Worm (Caenorhabditis elegans) whole organism, midembryonic: Measurements from ENCODE around the gene tsfm-1.

Source experiments
- T22C8.4 ChIP-seq: fragments of 200-800 bp; sonication (Bioruptor generic); IDR thresholded peaks from 2 replicates; pipeline ENCODE4 v1.3.6; 2022; ENCODE audit warnings: missing genetic modification characterization, missing compliant biosample characterization
- cog-1 ChIP-seq: sonication (generic microtip); optimal IDR thresholded peaks from 2 replicates; lab custom pipeline; 2016; ENCODE audit warnings: missing genetic modification characterization, missing compliant biosample characterization
- flt-1 ChIP-seq: fragments of 200-800 bp; sonication (Bioruptor generic); IDR thresholded peaks from 2 replicates; pipeline ENCODE4 v1.3.6; 2022; ENCODE audit warnings: missing genetic modification characterization, missing compliant biosample characterization
- klf-2 ChIP-seq: fragments of 200-800 bp; sonication (Bioruptor generic); conservative IDR thresholded peaks from 2 replicates; pipeline ENCODE4 v1.3.6; 2022; ENCODE audit warnings: missing genetic modification reagents, missing genetic modification characterization, missing compliant biosample characterization
- med-1 ChIP-seq: sonication (generic microtip); optimal IDR thresholded peaks from 2 replicates; lab custom pipeline; 2017; ENCODE audit warnings: missing genetic modification characterization, mild to moderate bottlenecking, missing compliant biosample characterization, antibody characterized with exemption, missing genetic modification reagents; ENCODE audit not compliant: insufficient read depth
- ref-1 ChIP-seq: fragments of 200-800 bp; sonication (Bioruptor generic); conservative IDR thresholded peaks from 2 replicates; pipeline ENCODE4 v1.3.6; 2022; ENCODE audit warnings: missing genetic modification reagents, missing genetic modification characterization, missing compliant biosample characterization
- tab-1 ChIP-seq: fragments of 200-800 bp; sonication (Bioruptor generic); IDR thresholded peaks from 2 replicates; pipeline ENCODE4 v1.3.6; 2022; ENCODE audit warnings: missing genetic modification characterization, missing compliant biosample characterization
- ztf-23 ChIP-seq: fragments of 200-800 bp; sonication (Bioruptor generic); IDR thresholded peaks from 2 replicates; pipeline ENCODE4 v1.3.6; 2022; ENCODE audit warnings: missing genetic modification reagents, missing genetic modification characterization, missing compliant biosample characterization
- ztf-29 ChIP-seq: fragments of 200-800 bp; sonication (Bioruptor generic); IDR thresholded peaks from 2 replicates; pipeline ENCODE4 v1.3.6; 2022; ENCODE audit warnings: missing genetic modification reagents, missing genetic modification characterization, missing compliant biosample characterization

Gene tsfm-1

ce11 chrV:12305677-12306076 is 34.3 kb upstream of the tsfm-1 start:
- no peak for TF ChIP-seq cog-1 (tag; lab: Kevin White, UChicago)
- no peak for TF ChIP-seq klf-2 (GFP tag; lab: Robert Waterston, UW)
- no peak for TF ChIP-seq med-1

- peak; percentile 100 for TF ChIP-seq ztf-29 (GFP tag; lab: Robert Waterston, UW)
- TF ChIP-seq cog-1 (tag; lab: Kevin White, UChicago): peak; percentile 100
- TF ChIP-seq klf-2 (GFP tag; lab: Robert Waterston, UW): peak; percentile 100
- TF ChIP-seq T22C8.4 (GFP tag; lab: Robert Waterston, UW): peak; percentile 100
- peak; percentile 100 for TF ChIP-seq flt-1 (GFP tag; lab: Robert Waterston, UW)
- TF ChIP-seq tab-1: peak; percentile 100
- peak; percentile 100 for TF ChIP-seq ref-1 (GFP tag; lab: Robert Waterston, UW)
- TF ChIP-seq med-1: peak; percentile 94
- peak; percentile 99 for TF ChIP-seq ztf-23
Measured at ce11 chrV:12303453-12304077, 32.2 kb upstream of the tsfm-1 start.

- TF ChIP-seq med-1 (no peak), flt-1 (GFP tag; lab: Robert Waterston, UW) (no peak), T22C8.4 (GFP tag; lab: Robert Waterston, UW) (no peak), cog-1 (tag; lab: Kevin White, UChicago) (no peak), ref-1 (GFP tag; lab: Robert Waterston, UW) (no peak), tab-1 (no peak), ztf-29 (GFP tag; lab: Robert Waterston, UW) (no peak), ztf-23 (no peak), klf-2 (GFP tag; lab: Robert Waterston, UW) (no peak)
Measured at ce11 chrV:12301985-12302591, 30.7 kb upstream of the tsfm-1 start, which contains the start of the genes frm-7 and F55C5.17. Gene frm-7, plus strand, starts transcription at chrV:12302484. Gene F55C5.17, plus strand, starts transcription at chrV:12302541.

ce11 chrV:12300780-12301460 is 29.6 kb upstream of the tsfm-1 start:
- no peak for TF ChIP-seq ref-1 (GFP tag; lab: Robert Waterston, UW)
- TF ChIP-seq flt-1 (GFP tag; lab: Robert Waterston, UW): no peak
- no peak for TF ChIP-seq ztf-23
- no peak for TF ChIP-seq klf-2 (GFP tag; lab: Robert Waterston, UW)
- TF ChIP-seq T22C8.4 (GFP tag; lab: Robert Waterston, UW): no peak
- TF ChIP-seq ztf-29 (GFP tag; lab: Robert Waterston, UW): no peak
- TF ChIP-seq med-1: no peak
- TF ChIP-seq tab-1: no peak
- TF ChIP-seq cog-1 (tag; lab: Kevin White, UChicago): no peak

- TF ChIP-seq flt-1 (GFP tag; lab: Robert Waterston, UW): no peak
- no peak for TF ChIP-seq klf-2 (GFP tag; lab: Robert Waterston, UW)
- no peak for TF ChIP-seq ztf-23
- no peak for TF ChIP-seq med-1
- TF ChIP-seq tab-1: no peak
- no peak for TF ChIP-seq ztf-29 (GFP tag; lab: Robert Waterston, UW)
- no peak for TF ChIP-seq T22C8.4 (GFP tag; lab: Robert Waterston, UW)
- no peak for TF ChIP-seq cog-1 (tag; lab: Kevin White, UChicago)
- TF ChIP-seq ref-1 (GFP tag; lab: Robert Waterston, UW): no peak
Measured at ce11 chrV:12300166-12300565, 28.8 kb upstream of the tsfm-1 start.

- TF ChIP-seq ztf-29 (GFP tag; lab: Robert Waterston, UW): no peak
- no peak for TF ChIP-seq ref-1 (GFP tag; lab: Robert Waterston, UW)
- no peak for TF ChIP-seq T22C8.4 (GFP tag; lab: Robert Waterston, UW)
- no peak for TF ChIP-seq flt-1 (GFP tag; lab: Robert Waterston, UW)
- no peak for TF ChIP-seq cog-1 (tag; lab: Kevin White, UChicago)
- TF ChIP-seq med-1: no peak
- TF ChIP-seq klf-2 (GFP tag; lab: Robert Waterston, UW): no peak
- TF ChIP-seq tab-1: no peak
- no peak for TF ChIP-seq ztf-23
Measured at ce11 chrV:12299244-12299766, 28.0 kb upstream of the tsfm-1 start.

ce11 chrV:12298184-12298583 is 26.8 kb upstream of the tsfm-1 start:
- TF ChIP-seq ztf-29 (GFP tag; lab: Robert Waterston, UW): no peak
- no peak for TF ChIP-seq tab-1
- no peak for TF ChIP-seq T22C8.4 (GFP tag; lab: Robert Waterston, UW)
- TF ChIP-seq ref-1 (GFP tag; lab: Robert Waterston, UW): no peak

ce11 chrV:12296794-12297193 is 25.4 kb upstream of the tsfm-1 start:
- no peak for TF ChIP-seq flt-1 (GFP tag; lab: Robert Waterston, UW)
- no peak for TF ChIP-seq ztf-23
- TF ChIP-seq cog-1 (tag; lab: Kevin White, UChicago): no peak
- TF ChIP-seq med-1: no peak
- no peak for TF ChIP-seq ref-1 (GFP tag; lab: Robert Waterston, UW)
- TF ChIP-seq tab-1: no peak
- no peak for TF ChIP-seq ztf-29 (GFP tag; lab: Robert Waterston, UW)

ce11 chrV:12296122-12296521 is 24.8 kb upstream of the tsfm-1 start:
- TF ChIP-seq T22C8.4 (GFP tag; lab: Robert Waterston, UW) (no peak), cog-1 (tag; lab: Kevin White, UChicago) (no peak), ref-1 (GFP tag; lab: Robert Waterston, UW) (no peak), med-1 (no peak), tab-1 (no peak), flt-1 (GFP tag; lab: Robert Waterston, UW) (no peak), ztf-29 (GFP tag; lab: Robert Waterston, UW) (no peak), ztf-23 (no peak), klf-2 (GFP tag; lab: Robert Waterston, UW) (no peak)
